Fruit fly (Drosophila melanogaster) whole organism, embryonic: ENCODE data around the gene Spn28Db.

Experiments
- Aef1 ChIP-seq: fragments of 200-800 bp; sonication (Bioruptor generic); IDR thresholded peaks from 3 replicates; pipeline ENCODE4 v1.3.6; 2022; ENCODE audit warnings: missing biosample characterization, missing genetic modification characterization
- Awh ChIP-seq: fragments of 200-800 bp; sonication (Bioruptor generic); IDR thresholded peaks from 2 replicates; pipeline ENCODE4, ENCODE4 v1.3.6; 2022; ENCODE audit warnings: missing biosample characterization, missing genetic modification characterization
- CG10366 ChIP-seq: fragments of 200-800 bp; sonication (Bioruptor generic); IDR thresholded peaks from 2 replicates; pipeline ENCODE4 v1.3.6; 2022; ENCODE audit warnings: missing biosample characterization, missing genetic modification characterization
- CG10543 ChIP-seq: fragments of 200-800 bp; sonication (Bioruptor generic); optimal IDR thresholded peaks from 3 replicates; lab custom pipeline; 2017; ENCODE audit warnings: missing biosample characterization, mild to moderate bottlenecking, missing genetic modification characterization, moderate library complexity
- CG10979 ChIP-seq: fragments of 200-800 bp; sonication (Bioruptor generic); optimal IDR thresholded peaks from 2 replicates; lab custom pipeline; 2018; ENCODE audit warnings: missing biosample characterization, mild to moderate bottlenecking, missing genetic modification characterization, moderate library complexity
- CG11695 ChIP-seq: fragments of 200-800 bp; sonication (Bioruptor generic); IDR thresholded peaks from 3 replicates; pipeline ENCODE4 v1.3.6; 2022; ENCODE audit warnings: missing biosample characterization, missing genetic modification characterization
- CG13123 ChIP-seq: fragments of 200-800 bp; sonication (Bioruptor generic); optimal IDR thresholded peaks from 2 replicates; lab custom pipeline; 2016; ENCODE audit warnings: missing biosample characterization, missing genetic modification characterization
- CG13424 ChIP-seq: fragments of 200-800 bp; sonication (Bioruptor generic); optimal IDR thresholded peaks from 2 replicates; lab custom pipeline; 2019; ENCODE audit warnings: missing biosample characterization, mild to moderate bottlenecking, missing genetic modification characterization, moderate library complexity
- CG14050 ChIP-seq: fragments of 200-800 bp; sonication (Bioruptor generic); IDR thresholded peaks from 3 replicates; pipeline ENCODE4 v1.3.6; 2022; ENCODE audit warnings: missing biosample characterization, missing genetic modification characterization
- CG14441 ChIP-seq: fragments of 200-800 bp; sonication (Bioruptor generic); IDR thresholded peaks from 2 replicates; pipeline ENCODE4 v1.3.6; 2022; ENCODE audit warnings: missing biosample characterization, missing genetic modification characterization
- CG15073 ChIP-seq: fragments of 200-800 bp; sonication (Bioruptor generic); optimal IDR thresholded peaks from 2 replicates; lab custom pipeline; 2016; ENCODE audit warnings: missing biosample characterization, missing genetic modification characterization
- CG15514 ChIP-seq: fragments of 200-800 bp; sonication (Bioruptor generic); optimal IDR thresholded peaks from 3 replicates; lab custom pipeline; 2017; ENCODE audit warnings: missing biosample characterization, missing genetic modification characterization, mild to moderate bottlenecking, moderate library complexity, missing genetic modification reagents
- CG17186 ChIP-seq: fragments of 200-800 bp; sonication (Bioruptor generic); optimal IDR thresholded peaks from 3 replicates; lab custom pipeline; 2017; ENCODE audit warnings: missing biosample characterization, missing genetic modification reagents, missing genetic modification characterization
- CG17359 ChIP-seq: fragments of 200-800 bp; sonication (Bioruptor generic); optimal IDR thresholded peaks from 3 replicates; lab custom pipeline; 2018; ENCODE audit warnings: missing biosample characterization, mild to moderate bottlenecking, missing genetic modification characterization, moderate library complexity
- CG18599 ChIP-seq: fragments of 200-800 bp; sonication (Bioruptor generic); optimal IDR thresholded peaks from 3 replicates; lab custom pipeline; 2017; ENCODE audit warnings: missing biosample characterization, missing genetic modification characterization, mild to moderate bottlenecking, moderate library complexity, missing genetic modification reagents
- CG18764 ChIP-seq: fragments of 200-800 bp; sonication (Bioruptor generic); optimal IDR thresholded peaks from 3 replicates; lab custom pipeline; 2016; ENCODE audit warnings: missing biosample characterization, missing genetic modification characterization
- CG2120 ChIP-seq: fragments of 200-800 bp; sonication (Bioruptor generic); optimal IDR thresholded peaks from 3 replicates; lab custom pipeline; 2016; ENCODE audit warnings: missing biosample characterization, missing genetic modification characterization
- CG2678 ChIP-seq: fragments of 200-800 bp; sonication (Bioruptor generic); optimal IDR thresholded peaks from 3 replicates; lab custom pipeline; 2019; ENCODE audit warnings: missing biosample characterization, mild to moderate bottlenecking, missing genetic modification characterization, moderate library complexity
- CG31441 ChIP-seq: fragments of 200-800 bp; sonication (Bioruptor generic); IDR thresholded peaks from 2 replicates; pipeline ENCODE4 v1.3.6; 2022; ENCODE audit warnings: missing biosample characterization, missing genetic modification characterization
- CG3407 ChIP-seq: fragments of 200-800 bp; sonication (Bioruptor generic); optimal IDR thresholded peaks from 2 replicates; lab custom pipeline; 2018; ENCODE audit warnings: missing biosample characterization, mild to moderate bottlenecking, missing genetic modification characterization
- CG4424 ChIP-seq: fragments of 200-800 bp; sonication (Bioruptor generic); optimal IDR thresholded peaks from 3 replicates; lab custom pipeline; 2016; ENCODE audit warnings: missing biosample characterization, missing genetic modification characterization
- CG6689 ChIP-seq: fragments of 200-800 bp; sonication (Bioruptor generic); IDR thresholded peaks from 2 replicates; pipeline ENCODE4 v1.3.6; 2022; ENCODE audit warnings: missing biosample characterization, missing genetic modification characterization
- CG7357 ChIP-seq: fragments of 200-800 bp; sonication (Bioruptor generic); IDR thresholded peaks from 3 replicates; pipeline ENCODE4 v1.3.6; 2022; ENCODE audit warnings: missing biosample characterization, missing genetic modification characterization
- CG7556 ChIP-seq: fragments of 200-800 bp; sonication (Bioruptor generic); optimal IDR thresholded peaks from 2 replicates; lab custom pipeline; 2017; ENCODE audit warnings: missing biosample characterization, mild to moderate bottlenecking, missing genetic modification characterization
- CG8290 ChIP-seq, 3 experiments: fragments of 200-800 bp; sonication (Bioruptor generic); optimal IDR thresholded peaks; 2 replicates each; lab custom pipeline; 2016 to 2019; ENCODE audit warnings: missing biosample characterization in 3 of 3, missing genetic modification characterization in 3 of 3, mild to moderate bottlenecking in 2 of 3, moderate library complexity in 1 of 3
- CG9609 ChIP-seq: fragments of 200-800 bp; sonication (Bioruptor generic); optimal IDR thresholded peaks from 3 replicates; lab custom pipeline; 2016; ENCODE audit warnings: missing biosample characterization, missing genetic modification characterization
- Chrac-16 ChIP-seq: fragments of 200-800 bp; sonication (Bioruptor generic); optimal IDR thresholded peaks from 3 replicates; lab custom pipeline; 2016; ENCODE audit warnings: missing biosample characterization, missing genetic modification characterization
- CkIIα-i1 ChIP-seq: fragments of 200-800 bp; sonication (Bioruptor generic); IDR thresholded peaks from 2 replicates; pipeline ENCODE4 v1.3.6; 2022; ENCODE audit warnings: missing biosample characterization, missing genetic modification characterization
- Gug ChIP-seq: fragments of 200-800 bp; sonication (Bioruptor generic); IDR thresholded peaks from 4 replicates; pipeline ENCODE4 v1.3.6; 2022; ENCODE audit warnings: missing biosample characterization, missing genetic modification characterization
- Mrtf ChIP-seq: fragments of 200-800 bp; sonication (Bioruptor generic); IDR thresholded peaks from 3 replicates; pipeline ENCODE4 v1.3.6; 2022; ENCODE audit warnings: missing biosample characterization, missing genetic modification characterization
- NC2β ChIP-seq: fragments of 200-800 bp; sonication (Bioruptor generic); optimal IDR thresholded peaks from 2 replicates; lab custom pipeline; 2016; ENCODE audit warnings: missing biosample characterization, missing genetic modification characterization
- Oaz ChIP-seq: fragments of 200-800 bp; sonication (Bioruptor generic); IDR thresholded peaks from 2 replicates; pipeline ENCODE4 v1.3.6; 2022; ENCODE audit warnings: missing biosample characterization, missing genetic modification characterization
- Rx ChIP-seq: fragments of 200-800 bp; sonication (Bioruptor generic); IDR thresholded peaks from 2 replicates; pipeline ENCODE4 v1.3.6; 2022; ENCODE audit warnings: missing biosample characterization, missing genetic modification characterization
- Side ChIP-seq: fragments of 200-800 bp; sonication (Bioruptor generic); optimal IDR thresholded peaks from 2 replicates; lab custom pipeline; 2016; ENCODE audit warnings: missing biosample characterization, missing genetic modification characterization
- Ssrp ChIP-seq: fragments of 200-800 bp; sonication (Bioruptor generic); optimal IDR thresholded peaks from 2 replicates; lab custom pipeline; 2018; ENCODE audit warnings: missing biosample characterization, mild to moderate bottlenecking, missing genetic modification characterization, moderate library complexity
- ap ChIP-seq: fragments of 200-800 bp; sonication (Bioruptor generic); IDR thresholded peaks from 2 replicates; pipeline ENCODE4 v1.3.6; 2022; ENCODE audit warnings: missing biosample characterization, missing genetic modification characterization
- crol ChIP-seq: fragments of 200-800 bp; sonication (Bioruptor generic); IDR thresholded peaks from 2 replicates; pipeline ENCODE4 v1.3.6; 2022; ENCODE audit warnings: missing biosample characterization, missing genetic modification characterization
- dpn ChIP-seq, 2 experiments: fragments of 200-800 bp; sonication (Bioruptor generic); optimal IDR thresholded peaks; 3 replicates each; lab custom pipeline; 2016; ENCODE audit warnings: missing biosample characterization in 2 of 2, missing genetic modification characterization in 2 of 2
- ewg ChIP-seq: fragments of 200-800 bp; sonication (Bioruptor generic); optimal IDR thresholded peaks from 3 replicates; lab custom pipeline; 2017; ENCODE audit warnings: mild to moderate bottlenecking, missing biosample characterization, missing genetic modification reagents, missing genetic modification characterization
- jumu ChIP-seq: fragments of 200-800 bp; sonication (Bioruptor generic); optimal IDR thresholded peaks from 3 replicates; lab custom pipeline; 2016; ENCODE audit warnings: missing biosample characterization, missing genetic modification characterization
- lab ChIP-seq: fragments of 200-800 bp; sonication (Bioruptor generic); optimal IDR thresholded peaks from 3 replicates; lab custom pipeline; 2017; ENCODE audit warnings: missing biosample characterization, missing genetic modification characterization, mild to moderate bottlenecking, moderate library complexity, missing genetic modification reagents
- lmd ChIP-seq: fragments of 200-800 bp; sonication (Bioruptor generic); IDR thresholded peaks from 2 replicates; pipeline ENCODE4 v1.3.6; 2022; ENCODE audit warnings: missing biosample characterization, missing genetic modification characterization
- nom ChIP-seq: fragments of 200-800 bp; sonication (Bioruptor generic); optimal IDR thresholded peaks from 2 replicates; lab custom pipeline; 2017; ENCODE audit warnings: missing biosample characterization, missing genetic modification characterization, mild to moderate bottlenecking, moderate library complexity, missing genetic modification reagents
- phol ChIP-seq: fragments of 200-800 bp; sonication (Bioruptor generic); optimal IDR thresholded peaks from 3 replicates; lab custom pipeline; 2018; ENCODE audit warnings: missing biosample characterization, mild to moderate bottlenecking, missing genetic modification characterization, moderate library complexity
- prd ChIP-seq, 3 experiments: fragments of >200 bp in 2 of 3; fragments of 200-800 bp in 1 of 3; sonication (Bioruptor generic) in 1 of 3; optimal IDR thresholded peaks in 2 of 3; IDR thresholded peaks in 1 of 3; 2 replicates in 2 of 3; 3 replicates in 1 of 3; pipeline versions ENCODE4 v1.3.6 to Lab custom; 2017 to 2022; ENCODE audit warnings: missing biosample characterization in 1 of 3, missing genetic modification characterization in 1 of 3
- repo ChIP-seq: fragments of 200-800 bp; sonication (Bioruptor generic); optimal IDR thresholded peaks from 2 replicates; lab custom pipeline; 2016; ENCODE audit warnings: missing biosample characterization, missing genetic modification characterization
- seq ChIP-seq: fragments of 200-800 bp; sonication (Bioruptor generic); IDR thresholded peaks from 2 replicates; pipeline ENCODE4 v1.3.6; 2022; ENCODE audit warnings: missing biosample characterization, missing genetic modification characterization
- so ChIP-seq: fragments of 200-800 bp; sonication (Bioruptor generic); IDR thresholded peaks from 3 replicates; pipeline ENCODE4 v1.3.6; 2022; ENCODE audit warnings: missing biosample characterization, missing genetic modification characterization
- tin ChIP-seq: fragments of 200-800 bp; sonication (Bioruptor generic); optimal IDR thresholded peaks from 3 replicates; lab custom pipeline; 2016; ENCODE audit warnings: missing biosample characterization, missing genetic modification characterization
- vvl ChIP-seq: fragments of 200-800 bp; sonication (Bioruptor generic); IDR thresholded peaks from 2 replicates; pipeline ENCODE4 v1.3.6; 2022; ENCODE audit warnings: missing biosample characterization, missing genetic modification characterization

Gene Spn28Db

dm6 chr2L:7916368-7916767, 25.9 kb upstream of the Spn28Db start (continued):
- TF ChIP-seq CG10543 (GFP tag; lab: Kevin White, UChicago): peak; percentile 33
- TF ChIP-seq CG17186: no peak
- no peak for TF ChIP-seq CG18764
- TF ChIP-seq CG10366 (GFP tag; lab: Robert Waterston, UW): peak; percentile 82
- TF ChIP-seq CG9609: peak; percentile 66
- TF ChIP-seq Ssrp (tag; lab: Kevin White, UChicago): peak; percentile 51
- 0 out of 2 replicates have a peak, but pooled peaks have one; percentile 16 for TF ChIP-seq CG31441 (GFP tag; lab: Robert Waterston, UW)
- peak; percentile 72 for TF ChIP-seq CG2120 (GFP tag; lab: Kevin White, UChicago)
- peak; percentile 77 for TF ChIP-seq ap
- TF ChIP-seq nom: peak; percentile 44
- TF ChIP-seq CkIIα-i1 (GFP tag; lab: Robert Waterston, UW): 0 out of 2 replicates have a peak, but pooled peaks have one; percentile 35
- peak; percentile 65 for TF ChIP-seq Oaz (GFP tag; lab: Robert Waterston, UW)
- peak; percentile 68 for TF ChIP-seq Aef1
- peak; percentile 13 for TF ChIP-seq repo (GFP tag; lab: Kevin White, UChicago)
- TF ChIP-seq CG7556 (GFP tag; lab: Kevin White, UChicago): peak; percentile 72
- peak; percentile 78 for TF ChIP-seq CG14050
- TF ChIP-seq CG2678 (tag; lab: Kevin White, UChicago): peak; percentile 42
- peak; percentile 78 for TF ChIP-seq lmd (GFP tag; lab: Robert Waterston, UW)
- peak; percentile 61 for TF ChIP-seq CG18599 (GFP tag; lab: Kevin White, UChicago)
- no peak for TF ChIP-seq prd (optimal IDR thresholded peaks at IDR 0.05; lab: Kevin White, UChicago)
- TF ChIP-seq prd (GFP tag; IDR thresholded peaks at IDR 0.05; lab: Robert Waterston, UW): peak; percentile 75
- TF ChIP-seq CG17359 (tag; lab: Kevin White, UChicago): peak; percentile 39
- TF ChIP-seq tin: peak; percentile 48
- peak; percentile 59 for TF ChIP-seq vvl (GFP tag; lab: Robert Waterston, UW)
- peak; percentile 86 for TF ChIP-seq seq (GFP tag; lab: Robert Waterston, UW)
- TF ChIP-seq CG7357: peak; percentile 46; the same call in 1 of the 3 replicates
- peak; percentile 9 for TF ChIP-seq phol (tag; lab: Kevin White, UChicago)
- TF ChIP-seq Chrac-16 (GFP tag; lab: Kevin White, UChicago): peak; percentile 63
- peak; percentile 51; the same call in 2 of the 4 replicates for TF ChIP-seq Gug (GFP tag; lab: Robert Waterston, UW)
- TF ChIP-seq CG8290 (GFP tag; optimal IDR thresholded peaks at IDR 0.05; lab: Kevin White, UChicago): no peak
- TF ChIP-seq CG8290 (tag; optimal IDR thresholded peaks at IDR 0.05; lab: Kevin White, UChicago): peak in 1 of 2 experiments; percentile 90
- TF ChIP-seq CG13424 (tag; lab: Kevin White, UChicago): peak; percentile 80
- peak; percentile 65 for TF ChIP-seq lab (GFP tag; lab: Kevin White, UChicago)
- TF ChIP-seq NC2β (GFP tag; lab: Kevin White, UChicago): peak; percentile 32
- peak; percentile 61; the same call in 1 of the 3 replicates for TF ChIP-seq so (GFP tag; lab: Robert Waterston, UW)
- peak; percentile 66 for TF ChIP-seq crol (GFP tag; lab: Robert Waterston, UW)
- TF ChIP-seq Rx (GFP tag; lab: Robert Waterston, UW): peak; percentile 46
- peak; percentile 37 for TF ChIP-seq ewg
- TF ChIP-seq CG10979 (tag; lab: Kevin White, UChicago): peak; percentile 48
- peak; percentile 2 for TF ChIP-seq CG15514
- peak; percentile 30 to 78 for TF ChIP-seq dpn (GFP tag; optimal IDR thresholded peaks at IDR 0.05; lab: Kevin White, UChicago)
- peak; percentile 72; the same call in 2 of the 3 replicates for TF ChIP-seq Mrtf
- TF ChIP-seq Side: peak; percentile 47
- peak; percentile 42; the same call in 1 of the 2 replicates for TF ChIP-seq Awh (GFP tag; lab: Robert Waterston, UW)
- TF ChIP-seq jumu (GFP tag; lab: Kevin White, UChicago): peak; percentile 54
- TF ChIP-seq CG14441 (GFP tag; lab: Robert Waterston, UW): peak; percentile 79
- TF ChIP-seq CG6689 (GFP tag; lab: Robert Waterston, UW): peak; percentile 61; the same call in 1 of the 2 replicates
- TF ChIP-seq CG11695: peak; percentile 72; the same call in 2 of the 3 replicates
- no peak for TF ChIP-seq CG13123 (GFP tag; lab: Kevin White, UChicago)
- TF ChIP-seq CG4424 (GFP tag; lab: Kevin White, UChicago): no peak
- no peak for TF ChIP-seq CG15073
- TF ChIP-seq CG3407 (GFP tag; lab: Kevin White, UChicago): peak; percentile 53
